Worm (Caenorhabditis elegans): Measurements from ENCODE around the gene R07B1.7.

R07B1.7 gene

DNA sequence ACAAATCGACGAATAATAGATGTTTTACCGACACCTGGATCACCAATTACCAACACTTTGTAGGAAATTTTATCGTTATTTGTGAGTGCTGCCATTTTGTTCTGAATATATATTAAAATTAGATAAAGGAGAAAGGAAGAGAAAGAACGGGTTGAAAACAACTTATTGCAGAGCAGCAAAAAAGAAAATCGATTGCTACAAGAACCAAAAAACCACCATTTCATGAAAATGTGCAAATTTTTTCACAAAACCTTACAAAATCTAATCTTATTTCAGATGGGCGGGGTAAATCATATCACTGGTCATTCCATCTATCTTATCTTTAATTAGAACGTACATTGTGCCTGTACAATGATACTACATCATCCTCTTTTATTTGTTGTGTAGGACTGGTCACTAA is 13.2 kb downstream of the R07B1.7 start, which contains the start of gene glo-1:
glo-1 (minus strand) TSS at position 101 of the 400 bp plus-strand sequence.
- TF ChIP-seq ceh-39 (tag; optimal IDR thresholded peaks at IDR 0.05) (no peak), lsy-2 (tag; optimal IDR thresholded peaks at IDR 0.05) (no peak), tbx-8 (GFP tag; optimal IDR thresholded peaks at IDR 0.05) (no peak), nhr-2 (tag; optimal IDR thresholded peaks at IDR 0.05) (no peak), elt-3 (tag; optimal IDR thresholded peaks at IDR 0.05) (no peak), flh-1 (GFP tag; optimal IDR thresholded peaks at IDR 0.05) (no peak), ceh-43 (GFP tag; optimal IDR thresholded peaks at IDR 0.05) (no peak), nhr-28 (tag; optimal IDR thresholded peaks at IDR 0.05) (no peak), snpc-4 (tag; optimal IDR thresholded peaks at IDR 0.05) (no peak), unc-62 (GFP tag; optimal IDR thresholded peaks at IDR 0.05) (no peak), sptf-1 (tag; optimal IDR thresholded peaks at IDR 0.05) (no peak), sem-2 (GFP tag; optimal IDR thresholded peaks at IDR 0.05) (no peak), lin-13 (tag; optimal IDR thresholded peaks at IDR 0.05) (no peak), hlh-1 (tag; optimal IDR thresholded peaks at IDR 0.05) (no peak), bed-3 (GFP tag; optimal IDR thresholded peaks at IDR 0.05) (no peak), ces-1 (GFP tag; optimal IDR thresholded peaks at IDR 0.05) (no peak), mls-2 (tag; optimal IDR thresholded peaks at IDR 0.05) (no peak), zip-8 (tag; optimal IDR thresholded peaks at IDR 0.05) (no peak), ztf-11 (tag; optimal IDR thresholded peaks at IDR 0.05) (no peak), nhr-237 (tag; optimal IDR thresholded peaks at IDR 0.05) (no peak)

DNA sequence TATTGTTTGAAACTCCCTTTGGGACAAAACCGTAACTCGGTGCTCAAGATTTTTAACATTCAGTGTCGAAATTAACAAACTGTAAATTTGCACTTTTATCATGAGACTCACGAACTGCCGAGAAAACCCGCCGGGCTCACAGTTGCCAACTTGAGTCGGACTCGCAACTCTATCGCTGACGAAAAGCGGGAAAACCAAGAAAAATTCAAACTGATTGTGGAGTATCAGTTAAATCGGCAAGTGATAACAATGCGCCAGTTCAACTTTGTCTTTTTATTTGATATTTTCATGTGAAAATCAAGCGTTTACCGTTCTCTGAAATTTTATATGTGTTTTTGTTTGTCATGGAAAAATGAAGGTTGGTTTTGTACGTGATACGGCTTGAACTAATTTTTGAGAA is 13.7 kb downstream of the R07B1.7 start:
- TF ChIP-seq elt-3 (tag; optimal IDR thresholded peaks at IDR 0.05) (no peak), ham-2 (GFP tag; optimal IDR thresholded peaks at IDR 0.05) (no peak), ceh-83 (GFP tag; optimal IDR thresholded peaks at IDR 0.05) (no peak), blmp-1 (tag; optimal IDR thresholded peaks at IDR 0.05) (no peak), hlh-1 (tag; optimal IDR thresholded peaks at IDR 0.05) (no peak), unc-120 (tag; optimal IDR thresholded peaks at IDR 0.05; ENCODE audit: poor library complexity, severe bottlenecking) (no peak), nhr-28 (tag; optimal IDR thresholded peaks at IDR 0.05) (no peak), tbx-8 (GFP tag; optimal IDR thresholded peaks at IDR 0.05) (no peak), mls-2 (tag; optimal IDR thresholded peaks at IDR 0.05) (no peak), lsy-2 (tag; optimal IDR thresholded peaks at IDR 0.05) (no peak), cnd-1 (tag; optimal IDR thresholded peaks at IDR 0.05) (no peak), flh-1 (GFP tag; optimal IDR thresholded peaks at IDR 0.05) (no peak)

DNA sequence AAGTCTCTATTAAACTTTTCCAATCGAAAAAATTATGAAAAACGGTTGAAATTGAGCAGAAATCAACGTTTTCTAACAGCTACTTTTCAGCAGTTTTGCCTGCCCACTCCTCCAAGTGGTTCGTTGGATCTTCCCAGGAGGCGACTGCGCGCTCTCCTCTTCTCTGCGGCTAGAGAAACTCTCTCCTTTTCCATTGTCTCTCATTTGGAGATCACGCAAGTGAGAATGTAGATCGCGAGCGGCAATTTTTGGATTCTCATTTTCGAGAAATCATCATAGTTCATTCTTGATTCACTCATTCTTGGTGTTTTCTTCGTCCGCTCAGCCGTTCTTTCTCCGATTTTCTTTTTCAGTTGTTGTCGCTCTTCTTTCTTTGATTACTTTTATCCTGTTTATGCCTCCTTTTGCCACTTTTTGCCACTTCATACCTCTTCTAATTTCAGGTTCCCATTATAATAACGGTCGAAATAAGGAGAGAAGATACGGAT is 15.0 kb downstream of the R07B1.7 start, which contains the start of gene mrp-4:
mrp-4 (plus strand) TSS at position 438 of the 488 bp plus-strand sequence.
- TF ChIP-seq nhr-76 (tag; optimal IDR thresholded peaks at IDR 0.05) (no peak), ham-2 (GFP tag; optimal IDR thresholded peaks at IDR 0.05) (no peak), M03D4.4 (tag; optimal IDR thresholded peaks at IDR 0.05) (no peak), drap-1 (GFP tag; optimal IDR thresholded peaks at IDR 0.05) (no peak), ces-1 (GFP tag; optimal IDR thresholded peaks at IDR 0.05) (no peak), ceh-43 (GFP tag; optimal IDR thresholded peaks at IDR 0.05) (no peak), unc-62 (GFP tag; optimal IDR thresholded peaks at IDR 0.05) (no peak), lin-13 (tag; optimal IDR thresholded peaks at IDR 0.05) (no peak), elt-3 (tag; optimal IDR thresholded peaks at IDR 0.05) (no peak), lin-32 (GFP tag; optimal IDR thresholded peaks at IDR 0.05) (no peak), unc-120 (tag; optimal IDR thresholded peaks at IDR 0.05; ENCODE audit: poor library complexity, severe bottlenecking) (no peak), ceh-39 (tag; optimal IDR thresholded peaks at IDR 0.05) (no peak), mab-5 (tag; optimal IDR thresholded peaks at IDR 0.05) (no peak), nhr-2 (tag; optimal IDR thresholded peaks at IDR 0.05) (no peak), mep-1 (tag; optimal IDR thresholded peaks at IDR 0.05) (no peak), snpc-4 (tag; optimal IDR thresholded peaks at IDR 0.05) (no peak)

DNA sequence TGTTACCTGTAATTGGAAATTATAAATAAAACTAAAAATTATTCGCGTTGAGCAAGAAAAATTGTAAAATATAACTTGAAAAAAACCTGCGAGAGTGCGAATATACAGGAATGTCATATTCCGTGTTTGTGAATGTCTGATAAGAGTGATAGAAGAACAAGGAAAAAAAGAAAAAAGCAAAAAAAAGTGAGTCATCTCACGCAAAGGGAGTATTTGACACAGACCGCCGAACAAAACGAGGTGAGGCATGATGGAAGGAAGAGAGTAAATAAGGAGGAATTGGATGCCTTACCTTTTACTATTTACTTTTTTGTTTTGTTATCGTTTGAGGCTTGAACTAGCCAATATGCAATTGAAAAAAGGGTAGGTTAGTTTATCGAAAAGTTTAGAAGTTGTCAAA is 23.4 kb downstream of the R07B1.7 start, which contains the start of gene F21G4.1:
F21G4.1 (minus strand) TSS at position 6 of the 400 bp plus-strand sequence.
- no peak for TF ChIP-seq nhr-12 (tag; optimal IDR thresholded peaks at IDR 0.05)

DNA sequence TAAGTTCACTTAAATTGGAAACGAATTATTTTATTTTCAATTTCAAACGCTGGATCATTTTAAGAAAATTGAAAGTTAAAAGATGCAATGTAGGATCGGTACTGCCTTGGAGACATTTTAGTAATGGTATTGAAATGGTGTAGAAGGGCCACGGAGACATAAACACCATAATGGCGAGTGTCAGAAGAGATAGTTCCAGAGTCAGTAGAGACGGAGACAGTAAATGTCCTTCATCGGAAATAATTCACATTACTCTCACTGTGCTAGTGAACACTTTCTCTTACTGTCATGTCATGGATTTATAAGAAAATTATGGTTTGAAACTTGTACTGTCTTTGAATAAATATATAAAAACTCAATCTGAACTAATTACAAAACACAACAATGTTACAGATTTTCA is 24.1 kb downstream of the R07B1.7 start:
- TF ChIP-seq blmp-1 (tag; optimal IDR thresholded peaks at IDR 0.05), result peak; percentile 76
- TF ChIP-seq flh-1 (GFP tag; optimal IDR thresholded peaks at IDR 0.05), result no peak

All from whole organism, mixed stage, embryonic.